Worm (Caenorhabditis elegans) whole organism, early embryonic: Measurements from ENCODE around the gene C55A6.12.

Experiments
- B0310.2 ChIP-seq: sonication (generic microtip); optimal IDR thresholded peaks from 2 replicates; lab custom pipeline; 2016; ENCODE audit warnings: mild to moderate bottlenecking, missing genetic modification characterization, missing compliant biosample characterization
- F13C5.2 ChIP-seq: sonication (generic microtip); optimal IDR thresholded peaks from 2 replicates; lab custom pipeline; 2017; ENCODE audit warnings: mild to moderate bottlenecking, missing genetic modification characterization, inconsistent platforms, missing compliant biosample characterization
- aly-1 ChIP-seq: sonication (generic microtip); optimal IDR thresholded peaks from 2 replicates; lab custom pipeline; 2016; ENCODE audit warnings: missing genetic modification characterization, missing compliant biosample characterization
- ama-1 ChIP-seq: fragments of 150-350 bp; optimal IDR thresholded peaks from 2 replicates; lab custom pipeline; 2014
- ceh-13 ChIP-seq: fragments of 200-800 bp; sonication (Bioruptor generic); optimal IDR thresholded peaks from 2 replicates; lab custom pipeline; 2018; ENCODE audit warnings: mild to moderate bottlenecking, missing genetic modification characterization, missing compliant biosample characterization
- ceh-36 ChIP-seq: sonication (generic microtip); optimal IDR thresholded peaks from 2 replicates; lab custom pipeline; 2016; ENCODE audit warnings: missing genetic modification characterization, inconsistent platforms, missing compliant biosample characterization
- ets-7 ChIP-seq: sonication (generic microtip); optimal IDR thresholded peaks from 2 replicates; lab custom pipeline; 2016; ENCODE audit warnings: missing genotype, missing genetic modification characterization, missing compliant biosample characterization
- flt-1 ChIP-seq: fragments of 200-800 bp; sonication (Bioruptor generic); IDR thresholded peaks from 2 replicates; pipeline ENCODE4 v1.3.6; 2022; ENCODE audit warnings: missing genetic modification characterization, missing compliant biosample characterization
- hmbx-1 ChIP-seq: sonication (generic microtip); optimal IDR thresholded peaks from 2 replicates; lab custom pipeline; 2016; ENCODE audit warnings: mild to moderate bottlenecking, missing genetic modification characterization, missing compliant biosample characterization
- hmg-4 ChIP-seq: fragments of 200-800 bp; sonication (Bioruptor generic); optimal IDR thresholded peaks from 2 replicates; lab custom pipeline; 2018; ENCODE audit warnings: mild to moderate bottlenecking, missing genetic modification characterization, missing compliant biosample characterization
- hnd-1 ChIP-seq: sonication (generic microtip); optimal IDR thresholded peaks from 2 replicates; lab custom pipeline; 2016; ENCODE audit warnings: missing genetic modification characterization, missing compliant biosample characterization
- pes-1 ChIP-seq: fragments of 200-800 bp; sonication (Bioruptor generic); IDR thresholded peaks from 2 replicates; pipeline ENCODE4 v1.3.6; 2022; ENCODE audit warnings: missing genetic modification reagents, missing genetic modification characterization, missing compliant biosample characterization
- scrt-1 ChIP-seq: fragments of 200-800 bp; sonication (Bioruptor generic); IDR thresholded peaks from 2 replicates; pipeline ENCODE4 v1.3.6; 2022; ENCODE audit warnings: missing genetic modification characterization, missing compliant biosample characterization
- sea-1 ChIP-seq: fragments of 200-800 bp; sonication (Bioruptor generic); conservative IDR thresholded peaks from 2 replicates; pipeline ENCODE4 v1.3.6; 2022; ENCODE audit warnings: missing genetic modification characterization, missing compliant biosample characterization
- tbx-11 ChIP-seq: fragments of 200-800 bp; sonication (Bioruptor generic); IDR thresholded peaks from 2 replicates; pipeline ENCODE4 v1.3.6; 2022; ENCODE audit warnings: missing genetic modification characterization, missing compliant biosample characterization
- tbx-37 ChIP-seq: fragments of 200-800 bp; sonication (Bioruptor generic); conservative IDR thresholded peaks from 2 replicates; pipeline ENCODE4 v1.3.6; 2022; ENCODE audit warnings: missing genetic modification reagents, missing genetic modification characterization, missing compliant biosample characterization
- tra-4 ChIP-seq: sonication (generic microtip); optimal IDR thresholded peaks from 2 replicates; lab custom pipeline; 2017; ENCODE audit warnings: missing genetic modification characterization, missing compliant biosample characterization

The C55A6.12 gene

DNA sequence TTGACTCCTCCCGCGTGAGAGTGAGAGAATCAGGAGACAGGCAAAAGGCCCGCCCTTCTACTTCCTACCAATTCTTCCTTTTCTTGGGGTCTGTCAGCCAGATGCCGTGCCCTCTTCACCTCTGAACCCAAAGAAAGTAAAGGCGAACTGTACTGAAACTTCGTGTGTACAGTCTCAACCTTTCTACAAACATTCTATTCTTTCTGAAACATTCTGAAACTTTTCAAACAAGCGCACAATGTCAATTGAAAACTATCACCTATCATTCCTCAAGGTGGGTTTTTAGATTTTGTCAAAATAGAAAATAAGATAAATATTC lies 29.6 kb upstream of the C55A6.12 start:
- TF ChIP-seq ceh-13 (no peak), ama-1 (lab: Kevin White, UChicago) (no peak), scrt-1 (GFP tag; lab: Robert Waterston, UW) (no peak), B0310.2 (tag; lab: Kevin White, UChicago) (no peak), sea-1 (no peak), flt-1 (GFP tag; lab: Robert Waterston, UW) (no peak), pes-1 (GFP tag; lab: Robert Waterston, UW) (no peak), tra-4 (tag; lab: Kevin White, UChicago) (no peak), tbx-11 (GFP tag; lab: Robert Waterston, UW) (no peak), hmg-4 (GFP tag; lab: Kevin White, UChicago) (no peak), hnd-1 (tag; lab: Kevin White, UChicago) (no peak), F13C5.2 (no peak), ets-7 (no peak), tbx-37 (GFP tag; lab: Robert Waterston, UW) (no peak), aly-1 (tag; lab: Kevin White, UChicago) (no peak)

DNA sequence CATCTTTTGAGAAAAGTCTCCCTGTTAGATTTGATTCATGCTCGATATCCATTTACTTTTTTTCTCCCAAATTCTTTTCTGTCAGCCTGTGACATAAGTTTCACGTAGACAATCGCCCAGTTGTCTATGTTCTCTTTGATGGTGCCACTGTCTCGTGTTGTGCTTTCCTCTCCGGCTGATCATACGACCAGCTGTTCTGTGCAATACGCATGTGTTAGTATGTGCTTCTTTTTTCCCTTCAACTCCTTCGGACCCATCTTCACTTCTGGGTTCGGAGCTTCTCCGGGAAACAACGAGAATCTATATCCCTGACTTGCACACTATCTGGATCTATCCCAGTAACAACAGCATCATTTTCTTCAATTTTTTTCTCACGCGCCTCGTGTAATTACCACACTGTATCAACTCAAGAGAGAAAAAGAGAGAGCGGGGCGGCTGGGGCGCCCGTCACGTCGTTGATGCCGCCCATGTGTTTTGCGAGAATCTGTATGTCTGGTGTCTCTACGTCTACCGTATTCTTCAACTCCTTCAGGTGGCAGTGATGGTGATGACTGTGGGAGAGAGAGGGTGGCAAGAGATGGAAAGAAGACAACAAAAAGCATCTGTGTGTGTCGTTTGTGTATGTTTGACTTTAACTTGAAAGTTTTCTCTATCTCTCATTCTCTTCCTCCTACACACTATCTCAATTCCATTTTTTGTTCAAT lies 29.1 kb upstream of the C55A6.12 start:
- TF ChIP-seq hmbx-1 (tag; lab: Kevin White, UChicago), result no peak
- TF ChIP-seq F13C5.2, result no peak
- no peak for TF ChIP-seq pes-1 (GFP tag; lab: Robert Waterston, UW)
- no peak for TF ChIP-seq aly-1 (tag; lab: Kevin White, UChicago)
- TF ChIP-seq flt-1 (GFP tag; lab: Robert Waterston, UW), result no peak
- no peak for TF ChIP-seq tra-4 (tag; lab: Kevin White, UChicago)
- peak; percentile 60 for TF ChIP-seq hmg-4 (GFP tag; lab: Kevin White, UChicago)
- no peak for TF ChIP-seq B0310.2 (tag; lab: Kevin White, UChicago)

DNA sequence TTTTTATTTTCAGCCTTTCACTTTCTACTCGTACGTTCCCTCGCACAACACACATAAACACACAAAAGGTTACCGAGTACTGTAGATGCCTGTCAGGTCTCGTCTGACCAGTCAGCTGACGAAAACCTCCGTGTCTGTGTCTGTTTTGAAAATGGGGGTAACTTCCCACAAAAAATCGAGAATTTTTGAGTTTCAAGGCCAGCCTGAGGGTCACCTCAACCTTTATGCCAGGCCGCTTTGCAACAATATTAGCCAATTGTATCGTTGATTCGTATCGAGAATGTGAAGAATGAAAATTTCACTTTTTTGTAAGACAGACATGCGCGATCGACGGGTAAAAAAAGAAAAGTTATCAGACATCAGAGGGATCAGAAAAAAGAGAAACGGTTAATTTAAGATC lies 28.2 kb upstream of the C55A6.12 start:
- TF ChIP-seq ets-7, result no peak
- no peak for TF ChIP-seq tbx-11 (GFP tag; lab: Robert Waterston, UW)
- no peak for TF ChIP-seq hnd-1 (tag; lab: Kevin White, UChicago)

DNA sequence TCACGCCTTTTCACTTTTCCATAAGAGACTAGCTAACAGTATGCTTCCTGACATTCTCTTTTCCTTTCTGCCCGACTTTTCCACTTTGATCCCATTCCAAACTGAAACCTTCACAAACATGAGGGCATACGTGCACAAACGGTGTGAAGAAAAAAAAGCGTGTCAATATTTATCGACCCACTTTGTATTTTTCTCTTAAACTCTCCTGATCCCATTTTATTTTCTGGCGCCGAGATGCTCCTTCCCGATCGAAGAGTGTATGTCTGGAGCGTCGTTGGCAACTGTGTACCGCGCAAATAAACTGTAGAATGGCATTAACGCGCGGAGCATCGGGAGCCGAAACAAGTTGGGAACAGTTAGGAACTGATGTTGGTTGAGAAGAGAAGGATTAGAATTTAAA lies 26.6 kb upstream of the C55A6.12 start:
- TF ChIP-seq tra-4 (tag; lab: Kevin White, UChicago), result no peak
- TF ChIP-seq ama-1 (lab: Kevin White, UChicago), result no peak
- no peak for TF ChIP-seq ceh-13
- TF ChIP-seq flt-1 (GFP tag; lab: Robert Waterston, UW), result no peak
- no peak for TF ChIP-seq ets-7
- TF ChIP-seq F13C5.2, result no peak
- TF ChIP-seq tbx-37 (GFP tag; lab: Robert Waterston, UW), result no peak
- no peak for TF ChIP-seq B0310.2 (tag; lab: Kevin White, UChicago)

DNA sequence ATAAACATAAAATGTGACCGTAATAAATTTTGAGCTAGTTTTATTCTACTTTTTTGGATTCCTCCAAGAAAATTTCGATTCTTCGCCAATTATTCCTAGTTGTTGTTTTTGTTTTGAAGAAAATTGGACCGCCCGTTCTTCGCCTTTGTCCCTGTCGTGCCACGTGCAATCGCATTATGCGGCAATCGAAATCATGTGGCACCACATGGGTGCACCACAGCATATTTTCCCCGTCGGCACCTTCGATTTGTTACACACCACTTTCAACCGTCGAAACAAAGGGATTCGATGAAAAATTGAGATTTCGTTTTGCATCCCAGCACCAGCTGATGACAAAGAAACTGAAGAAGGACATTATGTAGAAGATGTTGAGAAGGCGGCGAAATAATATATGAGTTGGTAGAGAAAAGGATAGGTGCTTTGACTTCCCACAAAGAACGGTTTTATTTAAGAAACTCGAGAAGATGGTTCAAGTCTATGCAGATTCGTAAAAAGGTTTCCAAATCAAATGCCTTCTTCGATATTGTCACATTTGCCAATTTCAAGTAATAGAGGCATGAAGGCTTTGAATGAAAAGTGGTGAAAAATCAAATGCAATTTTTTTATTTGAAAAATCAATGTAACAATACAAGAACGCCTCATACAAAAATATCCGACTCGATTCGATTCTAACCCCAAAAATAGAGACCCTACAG lies 25.8 kb upstream of the C55A6.12 start:
- TF ChIP-seq hmbx-1 (tag; lab: Kevin White, UChicago) (no peak), F13C5.2 (no peak), pes-1 (GFP tag; lab: Robert Waterston, UW) (no peak), scrt-1 (GFP tag; lab: Robert Waterston, UW) (0 out of 2 replicates have a peak, but pooled peaks have one; percentile 26)

DNA sequence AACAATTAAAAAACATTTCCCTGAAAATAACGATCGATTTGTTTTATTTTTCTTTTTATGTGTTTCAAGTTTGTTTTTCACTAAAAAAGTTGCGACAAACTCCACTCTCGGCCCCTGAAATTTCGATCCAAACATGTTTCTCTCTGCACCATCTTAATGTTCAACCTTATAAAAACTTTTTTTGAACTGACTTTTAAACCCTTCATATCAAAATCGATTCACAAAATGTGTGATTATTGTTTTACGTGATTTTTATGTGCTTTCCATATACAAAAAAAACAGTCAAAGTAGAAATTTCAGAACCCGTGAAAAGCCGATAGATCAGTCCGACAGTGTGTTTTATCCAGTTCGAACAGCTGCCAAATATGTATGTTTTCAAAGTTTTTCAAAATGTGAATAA lies 24.6 kb upstream of the C55A6.12 start, which contains the start of gene ccch-1:
TSS of gene ccch-1 (plus strand) at position 301 of the 400 bp plus-strand sequence.
- TF ChIP-seq ceh-36, result no peak
- TF ChIP-seq hmg-4 (GFP tag; lab: Kevin White, UChicago), result no peak
- no peak for TF ChIP-seq hnd-1 (tag; lab: Kevin White, UChicago)
- TF ChIP-seq sea-1, result no peak
- TF ChIP-seq aly-1 (tag; lab: Kevin White, UChicago), result no peak
- no peak for TF ChIP-seq pes-1 (GFP tag; lab: Robert Waterston, UW)
- no peak for TF ChIP-seq F13C5.2
- no peak for TF ChIP-seq B0310.2 (tag; lab: Kevin White, UChicago)
- TF ChIP-seq tbx-11 (GFP tag; lab: Robert Waterston, UW), result no peak
- TF ChIP-seq ceh-13, result no peak
- no peak for TF ChIP-seq tbx-37 (GFP tag; lab: Robert Waterston, UW)
- no peak for TF ChIP-seq flt-1 (GFP tag; lab: Robert Waterston, UW)
- TF ChIP-seq tra-4 (tag; lab: Kevin White, UChicago), result no peak
- TF ChIP-seq ama-1 (lab: Kevin White, UChicago), result no peak
- no peak for TF ChIP-seq ets-7
- TF ChIP-seq hmbx-1 (tag; lab: Kevin White, UChicago), result no peak
- TF ChIP-seq scrt-1 (GFP tag; lab: Robert Waterston, UW), result no peak

DNA sequence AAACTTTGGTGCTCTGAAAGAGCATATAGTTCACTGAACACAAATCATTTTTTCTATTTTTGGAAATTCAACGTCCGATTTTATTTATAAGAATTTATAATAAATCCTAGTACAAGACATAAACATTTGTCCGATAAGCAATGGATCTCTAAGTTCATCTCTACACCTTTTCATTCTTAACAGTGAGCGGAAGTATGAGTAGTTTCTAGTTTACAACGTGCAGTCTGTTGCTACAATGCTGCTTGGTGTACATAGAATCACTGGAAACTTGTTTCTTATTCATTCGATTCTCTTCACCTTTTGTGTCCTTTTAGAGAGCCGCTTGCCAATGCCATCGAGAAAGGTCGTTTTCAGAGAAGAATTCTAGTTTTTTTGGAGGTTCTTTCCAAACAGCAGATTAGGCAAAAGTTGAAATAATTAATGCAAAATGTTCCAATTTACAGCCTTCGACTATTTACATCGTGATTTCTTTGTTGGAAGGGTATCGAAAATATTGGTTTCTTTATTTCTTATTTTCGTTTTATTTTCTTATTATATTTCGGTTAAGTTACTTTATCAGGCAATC lies 24.1 kb upstream of the C55A6.12 start:
- TF ChIP-seq tbx-37 (GFP tag; lab: Robert Waterston, UW) (no peak), hnd-1 (tag; lab: Kevin White, UChicago) (no peak), hmg-4 (GFP tag; lab: Kevin White, UChicago) (no peak), F13C5.2 (no peak), B0310.2 (tag; lab: Kevin White, UChicago) (no peak), tbx-11 (GFP tag; lab: Robert Waterston, UW) (no peak), ets-7 (no peak)
